Worm (Caenorhabditis elegans): ENCODE measurements around the gene mppb-1.

ce11 chrIV:9090538-9091195, 16.2 kb downstream of the mppb-1 start:
- TF ChIP-seq unc-62 (GFP tag; optimal IDR thresholded peaks at IDR 0.05 in 1 of 2) (peak in 1 of 2 experiments; percentile 32), unc-62 (tag; optimal IDR thresholded peaks at IDR 0.05) (no peak), dpl-1 (GFP tag; optimal IDR thresholded peaks at IDR 0.05) (no peak), snpc-1.2 (GFP tag; IDR thresholded peaks at IDR 0.05) (no peak), ceh-28 (tag; optimal IDR thresholded peaks at IDR 0.05) (no peak), cey-2 (tag; optimal IDR thresholded peaks at IDR 0.05; ENCODE audit: borderline replicate concordance, insufficient read depth) (no peak), lin-15B (tag; optimal IDR thresholded peaks at IDR 0.05) (no peak), dve-1 (tag; optimal IDR thresholded peaks at IDR 0.05; ENCODE audit: insufficient read depth) (no peak), pha-4 (GFP tag; IDR thresholded peaks at IDR 0.05) (no peak), pha-4 (tag; optimal IDR thresholded peaks at IDR 0.05) (no peak), lsy-2 (tag; optimal IDR thresholded peaks at IDR 0.05) (no peak), mdl-1 (tag; optimal IDR thresholded peaks at IDR 0.05) (no peak)
